Fruit fly (Drosophila melanogaster): ENCODE data around the gene REPTOR-BP.
A peak's percentile ranks its signal among the peaks of the same experiment; 100 is the strongest.

REPTOR-BP gene

dm6 chr2L:10306518-10307260 is 42.8 kb downstream of the REPTOR-BP start, which contains the start of the genes CG5390 and CG4968 (continued):
- TF ChIP-seq CG13894 (tag; optimal IDR thresholded peaks at IDR 0.05) (peak; percentile 88), pum (GFP tag; optimal IDR thresholded peaks at IDR 0.05) (no peak), B-H2 (GFP tag; optimal IDR thresholded peaks at IDR 0.05) (peak; percentile 71), Sin3A (optimal IDR thresholded peaks at IDR 0.05) (no peak), MTF-1 (GFP tag; optimal IDR thresholded peaks at IDR 0.05; ENCODE audit: borderline replicate concordance) (no peak), odd (GFP tag; optimal IDR thresholded peaks at IDR 0.05) (peak; percentile 56), MESR4 (GFP tag; optimal IDR thresholded peaks at IDR 0.05) (peak; percentile 81), Bgb (GFP tag; IDR thresholded peaks at IDR 0.05; ENCODE audit: partially characterized antibody) (peak; percentile 31; the same call in 1 of the 2 replicates), CG17829 (tag; optimal IDR thresholded peaks at IDR 0.05) (peak; percentile 79), bigmax (GFP tag; optimal IDR thresholded peaks at IDR 0.05) (no peak), CG12391 (tag; optimal IDR thresholded peaks at IDR 0.05) (peak; percentile 85), her (GFP tag; optimal IDR thresholded peaks at IDR 0.05) (no peak), pan (optimal IDR thresholded peaks at IDR 0.05) (no peak), pan (GFP tag; optimal IDR thresholded peaks at IDR 0.05 in 1 of 2, IDR thresholded peaks at IDR 0.05 in 1 of 2) (peak in 1 of 2 experiments; percentile 73), tin (GFP tag; optimal IDR thresholded peaks at IDR 0.05) (peak; percentile 46), fu2 (GFP tag; optimal IDR thresholded peaks at IDR 0.05) (no peak), Hr3 (GFP tag; optimal IDR thresholded peaks at IDR 0.05) (peak; percentile 52), Asciz (GFP tag; optimal IDR thresholded peaks at IDR 0.05) (peak; percentile 52), gem (tag; optimal IDR thresholded peaks at IDR 0.05) (peak; percentile 87), seq (GFP tag; IDR thresholded peaks at IDR 0.05) (0 out of 2 replicates have a peak, but pooled peaks have one; percentile 34), ase (GFP tag; IDR thresholded peaks at IDR 0.05) (peak; percentile 49; the same call in 1 of the 3 replicates), CG32772 (GFP tag; IDR thresholded peaks at IDR 0.05) (no peak), Gsc (GFP tag; IDR thresholded peaks at IDR 0.05) (no peak), dm (GFP tag; optimal IDR thresholded peaks at IDR 0.05) (no peak), Ada2b (GFP tag; IDR thresholded peaks at IDR 0.05) (peak; percentile 63), lov (optimal IDR thresholded peaks at IDR 0.05) (no peak), lov (GFP tag; IDR thresholded peaks at IDR 0.05) (no peak), CG13287 (GFP tag; IDR thresholded peaks at IDR 0.05; ENCODE audit: partially characterized antibody) (peak; percentile 73), zen (tag; optimal IDR thresholded peaks at IDR 0.05) (peak; percentile 33), ATbp (GFP tag; optimal IDR thresholded peaks at IDR 0.05) (no peak), CG3407 (GFP tag; optimal IDR thresholded peaks at IDR 0.05) (peak; percentile 56), ci (GFP tag; IDR thresholded peaks at IDR 0.05) (peak; percentile 81; the same call in 2 of the 3 replicates), CG9797 (GFP tag; optimal IDR thresholded peaks at IDR 0.05) (no peak), az2 (GFP tag; optimal IDR thresholded peaks at IDR 0.05) (peak; percentile 54), tll (GFP tag; optimal IDR thresholded peaks at IDR 0.05) (no peak), CG7372 (GFP tag; IDR thresholded peaks at IDR 0.05) (peak; percentile 66), CG4820 (GFP tag; optimal IDR thresholded peaks at IDR 0.05) (peak; percentile 20), Aef1 (GFP tag; IDR thresholded peaks at IDR 0.05) (peak; percentile 38; the same call in 1 of the 3 replicates), Rfx (GFP tag; IDR thresholded peaks at IDR 0.05) (peak; percentile 72), HLH54F (GFP tag; optimal IDR thresholded peaks at IDR 0.05) (peak; percentile 6), CG4730 (GFP tag; IDR thresholded peaks at IDR 0.05) (no peak), B-H1 (GFP tag; IDR thresholded peaks at IDR 0.05) (peak; percentile 34; the same call in 1 of the 3 replicates), ems (GFP tag; optimal IDR thresholded peaks at IDR 0.05) (peak; percentile 3), CG31365 (tag; optimal IDR thresholded peaks at IDR 0.05) (no peak), salm (tag; optimal IDR thresholded peaks at IDR 0.05) (peak; percentile 58), p53 (GFP tag; optimal IDR thresholded peaks at IDR 0.05) (no peak), CG6765 (GFP tag; optimal IDR thresholded peaks at IDR 0.05) (peak; percentile 62), H2.0 (GFP tag; IDR thresholded peaks at IDR 0.05) (peak; percentile 64), croc (GFP tag; conservative IDR thresholded peaks at IDR 0.05) (no peak), CG12219 (GFP tag; optimal IDR thresholded peaks at IDR 0.05) (peak; percentile 37)
